Fruit fly (Drosophila melanogaster) whole organism, embryonic: Measurements from ENCODE around the gene CG4972.

ENCODE experiments used
- CG10979 ChIP-seq: fragments of 200-800 bp; sonication (Bioruptor generic); optimal IDR thresholded peaks from 2 replicates; lab custom pipeline; 2018; ENCODE audit warnings: missing biosample characterization, mild to moderate bottlenecking, missing genetic modification characterization, moderate library complexity
- CG11504 ChIP-seq: fragments of 200-800 bp; sonication (Bioruptor generic); optimal IDR thresholded peaks from 3 replicates; lab custom pipeline; 2019; ENCODE audit warnings: missing biosample characterization, mild to moderate bottlenecking, missing genetic modification characterization, moderate library complexity
- CG12219 ChIP-seq: fragments of 200-800 bp; sonication (Bioruptor generic); optimal IDR thresholded peaks from 3 replicates; lab custom pipeline; 2018; ENCODE audit warnings: missing biosample characterization, mild to moderate bottlenecking, missing genetic modification characterization
- CG13287 ChIP-seq: fragments of 200-800 bp; sonication (Bioruptor generic); IDR thresholded peaks from 2 replicates; pipeline ENCODE4 v1.3.6; 2022; ENCODE audit warnings: missing biosample characterization, missing genetic modification characterization; ENCODE audit not compliant: partially characterized antibody
- CG15269 ChIP-seq: fragments of 200-800 bp; sonication (Bioruptor generic); optimal IDR thresholded peaks from 2 replicates; lab custom pipeline; 2018; ENCODE audit warnings: missing biosample characterization, mild to moderate bottlenecking, missing genetic modification characterization, moderate library complexity
- CG15601 ChIP-seq: fragments of 200-800 bp; sonication (Bioruptor generic); optimal IDR thresholded peaks from 3 replicates; lab custom pipeline; 2019; ENCODE audit warnings: missing biosample characterization, mild to moderate bottlenecking, missing genetic modification characterization, moderate library complexity
- CG1647 ChIP-seq: fragments of 200-800 bp; sonication (Bioruptor generic); optimal IDR thresholded peaks from 3 replicates; lab custom pipeline; 2016; ENCODE audit warnings: missing biosample characterization, missing genetic modification characterization
- CG17359 ChIP-seq: fragments of 200-800 bp; sonication (Bioruptor generic); optimal IDR thresholded peaks from 3 replicates; lab custom pipeline; 2018; ENCODE audit warnings: missing biosample characterization, mild to moderate bottlenecking, missing genetic modification characterization, moderate library complexity
- CG17568 ChIP-seq: fragments of 200-800 bp; sonication (Bioruptor generic); optimal IDR thresholded peaks from 2 replicates; lab custom pipeline; 2018; ENCODE audit warnings: missing biosample characterization, mild to moderate bottlenecking, missing genetic modification characterization, moderate library complexity
- CG18011 ChIP-seq: fragments of 200-800 bp; sonication (Bioruptor generic); optimal IDR thresholded peaks from 2 replicates; lab custom pipeline; 2017; ENCODE audit warnings: missing biosample characterization, missing genetic modification characterization, mild to moderate bottlenecking, moderate library complexity, missing genotype
- CG18599 ChIP-seq: fragments of 200-800 bp; sonication (Bioruptor generic); optimal IDR thresholded peaks from 3 replicates; lab custom pipeline; 2017; ENCODE audit warnings: missing biosample characterization, missing genetic modification characterization, mild to moderate bottlenecking, moderate library complexity, missing genetic modification reagents
- CG2712 ChIP-seq: fragments of 200-800 bp; optimal IDR thresholded peaks from 3 replicates; lab custom pipeline; 2019; ENCODE audit warnings: missing biosample characterization, mild to moderate bottlenecking, missing genetic modification characterization, moderate library complexity
- CG43689 ChIP-seq: fragments of 200-800 bp; sonication (Bioruptor generic); IDR thresholded peaks from 2 replicates; pipeline ENCODE4 v1.3.6; 2022; ENCODE audit warnings: missing biosample characterization, missing genetic modification characterization
- CG4617 ChIP-seq: fragments of 200-800 bp; sonication (Bioruptor generic); optimal IDR thresholded peaks from 3 replicates; lab custom pipeline; 2016; ENCODE audit warnings: missing biosample characterization, missing genetic modification characterization, borderline replicate concordance
- CG4854 ChIP-seq: fragments of 200-800 bp; sonication (Bioruptor generic); optimal IDR thresholded peaks from 2 replicates; lab custom pipeline; 2016; ENCODE audit warnings: missing biosample characterization, missing genetic modification characterization, inconsistent platforms
- CG6254 ChIP-seq: fragments of 200-800 bp; sonication (Bioruptor generic); optimal IDR thresholded peaks from 3 replicates; lab custom pipeline; 2017; ENCODE audit warnings: mild to moderate bottlenecking, missing biosample characterization, missing genetic modification reagents, missing genetic modification characterization
- CG9817 ChIP-seq: fragments of 200-800 bp; sonication (Bioruptor generic); optimal IDR thresholded peaks from 2 replicates; lab custom pipeline; 2018; ENCODE audit warnings: missing biosample characterization, mild to moderate bottlenecking, missing genetic modification characterization, moderate library complexity
- D19A ChIP-seq: fragments of 200-800 bp; optimal IDR thresholded peaks from 3 replicates; lab custom pipeline; 2019; ENCODE audit warnings: missing biosample characterization, mild to moderate bottlenecking, missing genetic modification characterization, moderate library complexity
- Dip3 ChIP-seq: fragments of 200-800 bp; sonication (Bioruptor generic); optimal IDR thresholded peaks from 3 replicates; lab custom pipeline; 2016; ENCODE audit warnings: missing biosample characterization, missing genetic modification characterization
- HLH54F ChIP-seq: fragments of 200-800 bp; sonication (Bioruptor generic); optimal IDR thresholded peaks from 3 replicates; lab custom pipeline; 2016; ENCODE audit warnings: missing biosample characterization, missing genetic modification characterization
- Hr51 ChIP-seq, 2 experiments: fragments of 200-800 bp; sonication (Bioruptor generic); optimal IDR thresholded peaks; 2 replicates in 1 of 2; 3 replicates in 1 of 2; lab custom pipeline; 2016 to 2018; ENCODE audit warnings: missing biosample characterization in 2 of 2, missing genetic modification characterization in 2 of 2, mild to moderate bottlenecking in 1 of 2, moderate library complexity in 1 of 2
- MBD-R2 ChIP-seq: fragments of 200-800 bp; sonication (Bioruptor generic); IDR thresholded peaks from 2 replicates; pipeline ENCODE4 v1.3.6; 2022; ENCODE audit warnings: missing biosample characterization, missing genetic modification characterization
- Max ChIP-seq: fragments of 200-800 bp; sonication (Bioruptor generic); optimal IDR thresholded peaks from 2 replicates; lab custom pipeline; 2016; ENCODE audit warnings: missing biosample characterization, mild to moderate bottlenecking, missing genetic modification characterization
- Oli ChIP-seq: fragments of 200-800 bp; sonication (Bioruptor generic); optimal IDR thresholded peaks from 2 replicates; lab custom pipeline; 2018; ENCODE audit warnings: missing biosample characterization, mild to moderate bottlenecking, missing genetic modification characterization, moderate library complexity
- PHDP ChIP-seq: fragments of 200-800 bp; sonication (Bioruptor generic); optimal IDR thresholded peaks from 3 replicates; lab custom pipeline; 2018; ENCODE audit warnings: missing biosample characterization, mild to moderate bottlenecking, missing genetic modification characterization, moderate library complexity
- Scr ChIP-seq: fragments of 200-800 bp; sonication (Bioruptor generic); IDR thresholded peaks from 2 replicates; pipeline ENCODE4 v1.3.6; 2022; ENCODE audit warnings: missing biosample characterization, missing genetic modification characterization; ENCODE audit not compliant: partially characterized antibody
- Xbp1 ChIP-seq: fragments of 200-800 bp; sonication (Bioruptor generic); optimal IDR thresholded peaks from 3 replicates; lab custom pipeline; 2016; ENCODE audit warnings: missing biosample characterization, mild to moderate bottlenecking, missing genetic modification characterization
- Xrp1 ChIP-seq: fragments of 200-800 bp; sonication (Bioruptor generic); IDR thresholded peaks from 2 replicates; pipeline ENCODE4 v1.3.6; 2022; ENCODE audit warnings: missing biosample characterization, missing genetic modification characterization
- chn ChIP-seq: fragments of 200-800 bp; sonication (Bioruptor generic); optimal IDR thresholded peaks from 2 replicates; lab custom pipeline; 2016; ENCODE audit warnings: missing biosample characterization, missing genetic modification characterization
- disco-r ChIP-seq: fragments of 200-800 bp; sonication (Bioruptor generic); optimal IDR thresholded peaks from 2 replicates; lab custom pipeline; 2016; ENCODE audit warnings: missing biosample characterization, missing genetic modification characterization
- dmrt11E ChIP-seq: fragments of 200-800 bp; sonication (Bioruptor generic); optimal IDR thresholded peaks from 3 replicates; lab custom pipeline; 2018; ENCODE audit warnings: missing biosample characterization, mild to moderate bottlenecking, missing genetic modification characterization, moderate library complexity
- dmrt99B ChIP-seq: fragments of 200-800 bp; sonication (Bioruptor generic); optimal IDR thresholded peaks from 2 replicates; lab custom pipeline; 2018; ENCODE audit warnings: missing biosample characterization, mild to moderate bottlenecking, missing genetic modification characterization, moderate library complexity
- dysf ChIP-seq: fragments of 200-800 bp; sonication (Bioruptor generic); IDR thresholded peaks from 3 replicates; pipeline ENCODE4 v1.3.6; 2022; ENCODE audit warnings: missing biosample characterization, missing genetic modification characterization
- eve ChIP-seq, 2 experiments: fragments of >200 bp; optimal IDR thresholded peaks; 2 replicates each; lab custom pipeline; 2017; ENCODE audit warnings: missing biosample characterization in 2 of 2, missing genetic modification characterization in 2 of 2
- fd64A ChIP-seq: fragments of 200-800 bp; sonication (Bioruptor generic); optimal IDR thresholded peaks from 3 replicates; lab custom pipeline; 2018; ENCODE audit warnings: missing biosample characterization, mild to moderate bottlenecking, missing genetic modification characterization
- fd96Cb ChIP-seq: fragments of 200-800 bp; sonication (Bioruptor generic); optimal IDR thresholded peaks from 2 replicates; lab custom pipeline; 2018; ENCODE audit warnings: missing biosample characterization, mild to moderate bottlenecking, missing genetic modification characterization, moderate library complexity
- gem ChIP-seq: fragments of 200-800 bp; sonication (Bioruptor generic); optimal IDR thresholded peaks from 2 replicates; lab custom pipeline; 2019; ENCODE audit warnings: missing biosample characterization, mild to moderate bottlenecking, missing genetic modification characterization, moderate library complexity
- grau ChIP-seq: fragments of 200-800 bp; optimal IDR thresholded peaks from 3 replicates; lab custom pipeline; 2019; ENCODE audit warnings: missing biosample characterization, mild to moderate bottlenecking, missing genetic modification characterization, moderate library complexity
- her ChIP-seq: fragments of 200-800 bp; sonication (Bioruptor generic); optimal IDR thresholded peaks from 2 replicates; lab custom pipeline; 2016; ENCODE audit warnings: missing biosample characterization, missing genetic modification characterization
- hkb ChIP-seq, 2 experiments: fragments of 200-800 bp in 1 of 2; fragments of >200 bp in 1 of 2; sonication (Bioruptor generic) in 1 of 2; IDR thresholded peaks in 1 of 2; optimal IDR thresholded peaks in 1 of 2; 2 replicates each; pipeline versions ENCODE4 v1.3.6 to Lab custom; 2017 to 2022; ENCODE audit warnings: missing biosample characterization in 1 of 2, missing genetic modification characterization in 1 of 2
- nerfin-1 ChIP-seq: fragments of 200-800 bp; sonication (Bioruptor generic); optimal IDR thresholded peaks from 3 replicates; lab custom pipeline; 2019; ENCODE audit warnings: missing biosample characterization, mild to moderate bottlenecking, missing genetic modification characterization, moderate library complexity
- otp ChIP-seq: fragments of 200-800 bp; sonication (Bioruptor generic); IDR thresholded peaks from 3 replicates; pipeline ENCODE4, ENCODE4 v1.3.6; 2022; ENCODE audit warnings: missing biosample characterization, missing genetic modification characterization
- row ChIP-seq: fragments of 200-800 bp; sonication (Bioruptor generic); IDR thresholded peaks from 3 replicates; pipeline ENCODE4 v1.3.6; 2022; ENCODE audit warnings: missing biosample characterization, missing genetic modification characterization
- slbo ChIP-seq: fragments of 200-800 bp; sonication (Bioruptor generic); IDR thresholded peaks from 2 replicates; pipeline ENCODE4 v1.3.6; 2022; ENCODE audit warnings: missing biosample characterization, missing genetic modification characterization
- tap ChIP-seq: fragments of 200-800 bp; optimal IDR thresholded peaks from 3 replicates; lab custom pipeline; 2019; ENCODE audit warnings: missing biosample characterization, mild to moderate bottlenecking, missing genetic modification characterization, moderate library complexity
- unpg ChIP-seq: fragments of 200-800 bp; sonication (Bioruptor generic); optimal IDR thresholded peaks from 3 replicates; lab custom pipeline; 2018; ENCODE audit warnings: missing biosample characterization, mild to moderate bottlenecking, missing genetic modification characterization, moderate library complexity
- vvl ChIP-seq: fragments of 200-800 bp; sonication (Bioruptor generic); IDR thresholded peaks from 2 replicates; pipeline ENCODE4 v1.3.6; 2022; ENCODE audit warnings: missing biosample characterization, missing genetic modification characterization

Gene CG4972

DNA sequence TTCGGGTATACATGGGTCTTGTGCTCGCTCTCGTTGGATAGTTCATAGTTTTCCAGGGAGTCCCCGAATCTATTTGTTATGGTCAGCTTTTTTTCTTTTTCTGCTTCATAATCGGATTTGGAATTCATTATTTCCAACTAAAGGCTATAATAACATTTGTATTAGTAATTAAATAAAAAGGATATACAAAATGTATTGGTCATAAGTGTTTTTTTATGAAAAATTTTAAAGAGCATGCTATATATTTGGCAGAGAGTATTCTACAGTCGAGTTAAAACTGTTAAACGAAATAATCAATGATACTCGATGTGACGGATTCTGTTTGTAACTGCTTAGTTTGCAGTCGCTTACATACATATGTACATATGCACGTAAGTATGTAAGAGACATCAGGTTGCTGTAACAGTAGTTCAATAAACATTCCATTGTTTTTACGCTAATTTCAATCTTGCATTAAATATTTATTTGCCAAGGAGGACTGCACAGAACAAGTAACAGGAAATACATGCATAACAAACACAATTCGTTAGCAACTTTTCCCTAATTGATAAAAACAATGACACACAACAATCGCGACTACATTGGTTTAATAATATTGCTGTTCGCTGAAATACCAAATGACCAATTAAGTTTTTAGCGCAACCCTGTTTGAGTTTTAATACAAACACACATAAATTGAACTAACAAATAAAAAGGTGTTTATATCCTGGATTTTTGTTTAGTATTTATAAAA is 15.3 kb upstream of the CG4972 start (continued):
- peak; percentile 16 for TF ChIP-seq CG17359 (tag; lab: Kevin White, UChicago)
- TF ChIP-seq CG17568 = peak; percentile 8
- no peak for TF ChIP-seq CG4854 (GFP tag; lab: Kevin White, UChicago)
- no peak for TF ChIP-seq her (GFP tag; lab: Kevin White, UChicago)
- TF ChIP-seq D19A (tag; lab: Kevin White, UChicago) = peak; percentile 90
- TF ChIP-seq CG13287 (GFP tag; lab: Robert Waterston, UW) = 0 out of 2 replicates have a peak, but pooled peaks have one; percentile 50
- TF ChIP-seq CG15601 (tag; lab: Kevin White, UChicago) = no peak
- TF ChIP-seq Max = peak; percentile 37
- peak; percentile 29 for TF ChIP-seq CG10979 (tag; lab: Kevin White, UChicago)
- peak; percentile 20 for TF ChIP-seq dmrt11E (tag; lab: Kevin White, UChicago)
- peak; percentile 30 for TF ChIP-seq unpg (GFP tag; lab: Kevin White, UChicago)
- TF ChIP-seq CG11504 (tag; lab: Kevin White, UChicago) = peak; percentile 31
- peak; percentile 16 for TF ChIP-seq Xbp1 (GFP tag; lab: Kevin White, UChicago)
- TF ChIP-seq CG18599 (GFP tag; lab: Kevin White, UChicago) = no peak
- peak; percentile 36 for TF ChIP-seq grau (tag; lab: Kevin White, UChicago)
- no peak for TF ChIP-seq hkb (optimal IDR thresholded peaks at IDR 0.05; lab: Kevin White, UChicago)
- 0 out of 2 replicates have a peak, but pooled peaks have one; percentile 13 for TF ChIP-seq hkb (GFP tag; IDR thresholded peaks at IDR 0.05; lab: Robert Waterston, UW)
- TF ChIP-seq CG18011 (GFP tag; lab: Kevin White, UChicago) = peak; percentile 12
- peak; percentile 77 for TF ChIP-seq CG4617 (GFP tag; lab: Kevin White, UChicago)
- no peak for TF ChIP-seq CG6254 (GFP tag; lab: Kevin White, UChicago)
- TF ChIP-seq PHDP (tag; lab: Kevin White, UChicago) = peak; percentile 33
- TF ChIP-seq vvl (GFP tag; lab: Robert Waterston, UW) = peak; percentile 17; the same call in 1 of the 2 replicates
- peak; percentile 47; the same call in 2 of the 3 replicates for TF ChIP-seq row (GFP tag; lab: Robert Waterston, UW)
- peak; percentile 6 for TF ChIP-seq tap (tag; lab: Kevin White, UChicago)
- TF ChIP-seq gem (tag; lab: Kevin White, UChicago) = peak; percentile 62
- TF ChIP-seq CG12219 (GFP tag; lab: Kevin White, UChicago) = peak; percentile 17
- peak; percentile 40; the same call in 1 of the 2 replicates for TF ChIP-seq Xrp1 (GFP tag; lab: Robert Waterston, UW)
- TF ChIP-seq fd64A (GFP tag; lab: Kevin White, UChicago) = no peak
- TF ChIP-seq chn (GFP tag; lab: Kevin White, UChicago) = no peak
- peak; percentile 9 for TF ChIP-seq fd96Cb
- peak in 1 of 2 experiments; percentile 42 for TF ChIP-seq Hr51 (GFP tag; optimal IDR thresholded peaks at IDR 0.05; lab: Kevin White, UChicago)
- no peak for TF ChIP-seq otp (GFP tag; lab: Robert Waterston, UW)
- TF ChIP-seq disco-r = no peak
- 0 out of 2 replicates have a peak, but pooled peaks have one; percentile 7 for TF ChIP-seq slbo (GFP tag; lab: Robert Waterston, UW)
- no peak for TF ChIP-seq MBD-R2 (GFP tag; lab: Robert Waterston, UW)
- TF ChIP-seq CG15269 (tag; lab: Kevin White, UChicago) = peak; percentile 47
- peak; percentile 34 for TF ChIP-seq dmrt99B (tag; lab: Kevin White, UChicago)
- peak; percentile 6 for TF ChIP-seq nerfin-1 (tag; lab: Kevin White, UChicago)
- peak in 1 of 2 experiments; percentile 41 for TF ChIP-seq eve (GFP tag; optimal IDR thresholded peaks at IDR 0.05; lab: Kevin White, UChicago)
- no peak for TF ChIP-seq Dip3 (GFP tag; lab: Kevin White, UChicago)
- no peak for TF ChIP-seq HLH54F (GFP tag; lab: Kevin White, UChicago)
- no peak for TF ChIP-seq CG43689 (GFP tag; lab: Robert Waterston, UW)
- TF ChIP-seq Oli = peak; percentile 17
- TF ChIP-seq CG1647 (GFP tag; lab: Kevin White, UChicago) = no peak
- TF ChIP-seq Scr (GFP tag; lab: Robert Waterston, UW) = peak; percentile 28; the same call in 1 of the 2 replicates
- peak; percentile 49; the same call in 1 of the 3 replicates for TF ChIP-seq dysf (GFP tag; lab: Robert Waterston, UW)
- no peak for TF ChIP-seq CG9817 (tag; lab: Kevin White, UChicago)
- peak; percentile 28 for TF ChIP-seq CG2712 (tag; lab: Kevin White, UChicago)
